Fruit fly (Drosophila melanogaster): Measurements from ENCODE around the gene Gr21a.
A peak's percentile ranks its signal among the peaks of the same experiment; 100 is the strongest.

dm6 chr2L:825768-826263 is 45.5 kb downstream of the Gr21a start, which contains the start of the genes CG3862 and dock:
- peak; percentile 2 for TF ChIP-seq gl (tag; optimal IDR thresholded peaks at IDR 0.05)
- TF ChIP-seq CG12605 (GFP tag; IDR thresholded peaks at IDR 0.05): 0 out of 2 replicates have a peak, but pooled peaks have one; percentile 23
- peak; percentile 4 for TF ChIP-seq Snoo (tag; optimal IDR thresholded peaks at IDR 0.05)

Data from whole organism, pupa.